Fruit fly (Drosophila melanogaster) S2 (cell line): ENCODE data around the gene CG18249.

Experiments
- CG8478 ChIP-seq: fragments of >200 bp; optimal IDR thresholded peaks from 2 replicates; lab custom pipeline; 2018
- CTCF ChIP-seq, 2 experiments: fragments of >200 bp; optimal IDR thresholded peaks; 2 replicates each; lab custom pipeline; 2018

DNA sequence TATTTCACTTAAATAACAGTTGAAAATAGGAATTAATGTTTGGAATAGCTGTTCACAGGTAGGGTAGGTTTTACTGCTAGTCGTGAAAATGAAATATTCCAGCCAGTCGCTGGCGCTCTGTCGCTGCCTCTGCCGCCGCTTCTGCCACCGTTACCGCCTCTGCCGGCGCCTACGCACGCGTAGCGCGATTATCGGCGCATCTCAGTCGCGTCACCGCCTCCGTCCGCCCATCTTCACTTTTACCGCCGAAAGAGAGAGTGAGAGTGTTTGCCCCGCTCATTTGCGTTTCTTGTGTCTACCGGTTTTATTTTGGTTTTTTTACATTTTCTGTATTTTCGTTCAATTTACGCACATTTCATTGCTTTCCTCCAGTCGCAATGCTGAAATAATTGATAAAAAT, 31.6 kb downstream of the CG18249 start:
- no peak for TF ChIP-seq CG8478 (lab: Kevin White, UChicago)
- TF ChIP-seq CTCF (optimal IDR thresholded peaks at IDR 0.05; lab: Kevin White, UChicago) = no peak
